Worm (Caenorhabditis elegans) whole organism, L1 larva: ENCODE data around the gene dot-1.2.

Experiments used
- C04F5.9 ChIP-seq: sonication (generic microtip); optimal IDR thresholded peaks from 2 replicates; lab custom pipeline; 2016; ENCODE audit warnings: missing genetic modification characterization, missing compliant biosample characterization
- C34B4.2 ChIP-seq: sonication (generic microtip); optimal IDR thresholded peaks from 2 replicates; lab custom pipeline; 2017; ENCODE audit warnings: mild to moderate bottlenecking, missing genetic modification characterization, missing compliant biosample characterization
- Y116A8C.19 ChIP-seq: sonication (generic microtip); optimal IDR thresholded peaks from 2 replicates; lab custom pipeline; 2016; ENCODE audit warnings: missing compliant biosample characterization, missing genetic modification characterization, borderline replicate concordance
- aly-2 ChIP-seq: fragments of 150-350 bp; optimal IDR thresholded peaks from 2 replicates; lab custom pipeline; 2014; ENCODE audit warnings: missing biosample characterization, missing genetic modification characterization
- ama-1 ChIP-seq: fragments of 150-350 bp; optimal IDR thresholded peaks from 2 replicates; lab custom pipeline; 2014
- ceh-8 ChIP-seq: fragments of 200-800 bp; sonication (Bioruptor generic); optimal IDR thresholded peaks from 2 replicates; lab custom pipeline; 2018; ENCODE audit warnings: mild to moderate bottlenecking, missing genetic modification characterization, moderate library complexity, missing compliant biosample characterization
- ceh-82 ChIP-seq, 3 experiments: fragments of 150-350 bp in 1 of 3; sonication (generic microtip) in 2 of 3; optimal IDR thresholded peaks; 2 replicates each; lab custom pipeline; 2014 to 2017; ENCODE audit warnings: missing biosample characterization in 3 of 3, missing genetic modification characterization in 3 of 3
- ceh-88 ChIP-seq: fragments of 200-800 bp; sonication (Bioruptor generic); IDR thresholded peaks from 2 replicates; pipeline ENCODE4 v1.3.6; 2022; ENCODE audit warnings: missing genetic modification characterization, missing compliant biosample characterization
- ceh-90 ChIP-seq: sonication (generic microtip); optimal IDR thresholded peaks from 2 replicates; lab custom pipeline; 2016; ENCODE audit warnings: missing genetic modification characterization, missing compliant biosample characterization
- ces-1 ChIP-seq: fragments of 150-350 bp; optimal IDR thresholded peaks from 2 replicates; lab custom pipeline; 2014; ENCODE audit warnings: missing biosample characterization, missing genetic modification reagents, missing genetic modification characterization
- dpl-1 ChIP-seq, 3 experiments: fragments of 150-350 bp in 2 of 3; sonication (generic microtip) in 1 of 3; optimal IDR thresholded peaks; 2 replicates each; lab custom pipeline; 2014 to 2017; ENCODE audit warnings: missing biosample characterization in 3 of 3, missing genetic modification characterization in 3 of 3, missing genetic modification reagents in 3 of 3
- elt-2 ChIP-seq: sonication (generic microtip); optimal IDR thresholded peaks from 2 replicates; lab custom pipeline; 2016; ENCODE audit warnings: missing genetic modification characterization, mild to moderate bottlenecking, inconsistent platforms, missing compliant biosample characterization, missing genetic modification reagents
- elt-3 ChIP-seq, 6 experiments: fragments of 150-350 bp in 1 of 6; sonication (generic microtip); optimal IDR thresholded peaks; 2 replicates each; lab custom pipeline; 2017 to 2018; ENCODE audit warnings: missing biosample characterization in 6 of 6, missing genetic modification characterization in 6 of 6, inconsistent platforms in 1 of 6
- fos-1 ChIP-seq: fragments of 150-350 bp; optimal IDR thresholded peaks from 2 replicates; lab custom pipeline; 2014; ENCODE audit warnings: missing biosample characterization, missing genetic modification characterization
- hlh-17 ChIP-seq: fragments of 200-800 bp; sonication (Bioruptor generic); optimal IDR thresholded peaks from 2 replicates; lab custom pipeline; 2018; ENCODE audit warnings: missing genetic modification characterization, mild to moderate bottlenecking, missing compliant biosample characterization, moderate library complexity, borderline replicate concordance
- isw-1 ChIP-seq: fragments of 200-800 bp; sonication (Bioruptor generic); IDR thresholded peaks from 2 replicates; pipeline ENCODE4 v1.3.6; 2022; ENCODE audit warnings: missing genetic modification characterization, missing compliant biosample characterization
- lin-35 ChIP-seq, 2 experiments: fragments of 150-350 bp; optimal IDR thresholded peaks; 2 replicates each; lab custom pipeline; 2014; ENCODE audit warnings: missing biosample characterization in 2 of 2, missing genetic modification characterization in 2 of 2, missing genetic modification reagents in 2 of 2
- mdl-1 ChIP-seq, 2 experiments: fragments of 150-350 bp; optimal IDR thresholded peaks; 2 replicates each; lab custom pipeline; 2014 to 2017; ENCODE audit warnings: missing biosample characterization in 2 of 2, missing genetic modification characterization in 2 of 2, inconsistent platforms in 1 of 2
- nhr-11 ChIP-seq: fragments of 150-350 bp; optimal IDR thresholded peaks from 2 replicates; lab custom pipeline; 2014; ENCODE audit warnings: missing biosample characterization, missing genetic modification characterization
- nhr-12 ChIP-seq: sonication (generic microtip); optimal IDR thresholded peaks from 2 replicates; lab custom pipeline; 2017; ENCODE audit warnings: missing biosample characterization, missing genetic modification characterization
- nhr-20 ChIP-seq: sonication (generic microtip); optimal IDR thresholded peaks from 2 replicates; lab custom pipeline; 2016; ENCODE audit warnings: mild to moderate bottlenecking, missing genetic modification characterization, missing compliant biosample characterization
- nhr-237 ChIP-seq: fragments of 150-350 bp; optimal IDR thresholded peaks from 2 replicates; lab custom pipeline; 2014; ENCODE audit warnings: missing biosample characterization, missing genetic modification characterization
- nhr-28 ChIP-seq: fragments of 150-350 bp; optimal IDR thresholded peaks from 2 replicates; lab custom pipeline; 2014; ENCODE audit warnings: missing biosample characterization, missing genetic modification characterization
- nhr-71 ChIP-seq: sonication (generic microtip); optimal IDR thresholded peaks from 2 replicates; lab custom pipeline; 2016; ENCODE audit warnings: mild to moderate bottlenecking, missing genetic modification characterization, moderate library complexity, missing compliant biosample characterization
- nhr-76 ChIP-seq: sonication (generic microtip); optimal IDR thresholded peaks from 2 replicates; lab custom pipeline; 2017; ENCODE audit warnings: missing biosample characterization, missing genetic modification characterization
- nhr-90 ChIP-seq: sonication (generic microtip); optimal IDR thresholded peaks from 2 replicates; lab custom pipeline; 2016; ENCODE audit warnings: mild to moderate bottlenecking, missing genetic modification characterization, missing compliant biosample characterization; ENCODE audit not compliant: poor library complexity
- pqm-1 ChIP-seq: sonication (generic microtip); optimal IDR thresholded peaks from 3 replicates; lab custom pipeline; 2017; ENCODE audit warnings: missing biosample characterization, missing genetic modification characterization
- sox-4 ChIP-seq: sonication (generic microtip); optimal IDR thresholded peaks from 2 replicates; lab custom pipeline; 2016; ENCODE audit warnings: missing genetic modification characterization, missing compliant biosample characterization
- sptf-1 ChIP-seq: fragments of 150-350 bp; optimal IDR thresholded peaks from 2 replicates; lab custom pipeline; 2014; ENCODE audit warnings: missing biosample characterization, missing genetic modification characterization
- tlp-1 ChIP-seq: fragments of 150-350 bp; optimal IDR thresholded peaks from 2 replicates; lab custom pipeline; 2014; ENCODE audit warnings: missing biosample characterization, missing genetic modification characterization
- unc-98 ChIP-seq: fragments of 200-800 bp; sonication (Bioruptor generic); IDR thresholded peaks from 2 replicates; pipeline ENCODE4 v1.3.6; 2022; ENCODE audit warnings: missing genetic modification characterization, missing compliant biosample characterization
- xbp-1 ChIP-seq: sonication (generic microtip); optimal IDR thresholded peaks from 2 replicates; lab custom pipeline; 2016; ENCODE audit warnings: missing genetic modification characterization, missing compliant biosample characterization
- zag-1 ChIP-seq: fragments of 150-350 bp; optimal IDR thresholded peaks from 2 replicates; lab custom pipeline; 2014; ENCODE audit warnings: missing biosample characterization, missing genetic modification characterization
- zip-4 ChIP-seq: fragments of 200-800 bp; sonication (Bioruptor generic); optimal IDR thresholded peaks from 2 replicates; lab custom pipeline; 2018; ENCODE audit warnings: mild to moderate bottlenecking, missing genetic modification characterization, moderate library complexity, missing compliant biosample characterization
- ztf-4 ChIP-seq: fragments of 150-350 bp; optimal IDR thresholded peaks from 2 replicates; lab custom pipeline; 2014; ENCODE audit warnings: missing biosample characterization, missing genetic modification characterization

Gene dot-1.2

ce11 chrX:11869260-11869659 lies at the start of gene dot-1.2:
Gene dot-1.2, minus strand, starts transcription at chrX:11869360.
- TF ChIP-seq ztf-4 (tag; lab: Kevin White, UChicago): no peak

DNA sequence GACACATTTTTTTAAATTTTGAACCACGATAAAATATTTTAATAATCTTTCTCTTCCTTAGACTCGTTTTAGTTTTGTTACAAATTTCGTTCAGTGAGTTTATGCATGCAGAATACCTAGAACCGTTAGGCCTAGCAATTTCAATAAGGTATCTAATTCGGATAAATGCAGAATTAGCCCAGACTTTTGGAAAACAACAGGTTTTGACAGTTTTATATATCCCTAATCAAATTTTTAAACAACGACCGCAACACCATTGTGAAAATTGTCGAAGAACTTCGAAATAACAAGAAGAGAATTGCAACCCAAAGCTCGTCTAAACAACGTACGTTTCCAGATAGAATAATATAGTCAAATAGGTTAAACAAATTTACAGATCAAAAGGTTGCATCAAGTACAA lies 48.8 kb upstream of the dot-1.2 start, which contains the start of gene Y62H9A.16:
Gene Y62H9A.16, plus strand, starts transcription at position 301 of the 400 bp plus-strand sequence.
- TF ChIP-seq nhr-28 (tag; lab: Kevin White, UChicago) (no peak), dpl-1 (GFP tag; optimal IDR thresholded peaks at IDR 0.05; lab: Kevin White, UChicago) (no peak), ceh-88 (GFP tag; lab: Robert Waterston, UW) (no peak)

DNA sequence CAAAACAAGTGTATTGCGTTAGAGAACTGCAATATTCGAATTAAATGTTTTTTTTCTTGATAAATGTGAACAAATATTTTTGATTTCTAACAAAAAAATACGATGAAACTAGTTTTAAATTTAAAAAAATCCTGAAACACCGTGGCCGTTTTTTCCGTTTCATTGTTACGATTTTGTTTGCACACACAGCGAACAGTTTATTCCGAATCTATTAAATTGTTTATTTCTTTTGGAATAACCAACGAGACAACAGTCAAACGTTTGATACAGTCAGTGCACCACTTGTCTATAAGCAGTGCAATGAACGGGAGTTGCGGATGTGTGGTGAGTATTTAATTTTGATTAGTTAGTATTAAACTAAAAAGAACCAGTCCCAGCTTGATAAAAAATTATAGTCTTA lies 47.5 kb upstream of the dot-1.2 start, which contains the start of gene Y62H9A.13:
Gene Y62H9A.13, plus strand, starts transcription at position 301 of the 400 bp plus-strand sequence.
- TF ChIP-seq nhr-12 (tag; lab: Kevin White, UChicago) (no peak), nhr-76 (tag; lab: Kevin White, UChicago) (no peak), C34B4.2 (tag; lab: Kevin White, UChicago) (no peak), isw-1 (GFP tag; lab: Robert Waterston, UW) (no peak), unc-98 (GFP tag; lab: Robert Waterston, UW) (no peak), tlp-1 (tag; lab: Kevin White, UChicago) (no peak), ceh-90 (no peak), aly-2 (tag; lab: Kevin White, UChicago) (no peak), nhr-28 (tag; lab: Kevin White, UChicago) (no peak), pqm-1 (tag; lab: Kevin White, UChicago) (no peak), sox-4 (tag; lab: Kevin White, UChicago) (no peak), hlh-17 (GFP tag; lab: Kevin White, UChicago) (no peak), Y116A8C.19 (tag; lab: Kevin White, UChicago) (no peak), ceh-82 (tag; optimal IDR thresholded peaks at IDR 0.05; lab: Kevin White, UChicago) (no peak), ces-1 (GFP tag; lab: Kevin White, UChicago) (no peak), nhr-71 (tag; lab: Kevin White, UChicago) (no peak)

- TF ChIP-seq unc-98 (GFP tag; lab: Robert Waterston, UW) (no peak), nhr-237 (tag; lab: Kevin White, UChicago) (no peak), nhr-28 (tag; lab: Kevin White, UChicago) (no peak), ceh-90 (no peak), sptf-1 (tag; lab: Kevin White, UChicago) (no peak), nhr-11 (tag; lab: Kevin White, UChicago) (no peak), fos-1 (tag; lab: Kevin White, UChicago) (no peak), ceh-8 (GFP tag; lab: Kevin White, UChicago) (no peak), mdl-1 (tag; optimal IDR thresholded peaks at IDR 0.05; lab: Kevin White, UChicago) (no peak), lin-35 (GFP tag; optimal IDR thresholded peaks at IDR 0.05; lab: Kevin White, UChicago) (no peak), C34B4.2 (tag; lab: Kevin White, UChicago) (no peak)
Measured at ce11 chrX:11913824-11914223, 44.7 kb upstream of the dot-1.2 start, which contains the start of gene Y62H9A.12. Gene Y62H9A.12, plus strand, starts transcription at chrX:11914124.

DNA sequence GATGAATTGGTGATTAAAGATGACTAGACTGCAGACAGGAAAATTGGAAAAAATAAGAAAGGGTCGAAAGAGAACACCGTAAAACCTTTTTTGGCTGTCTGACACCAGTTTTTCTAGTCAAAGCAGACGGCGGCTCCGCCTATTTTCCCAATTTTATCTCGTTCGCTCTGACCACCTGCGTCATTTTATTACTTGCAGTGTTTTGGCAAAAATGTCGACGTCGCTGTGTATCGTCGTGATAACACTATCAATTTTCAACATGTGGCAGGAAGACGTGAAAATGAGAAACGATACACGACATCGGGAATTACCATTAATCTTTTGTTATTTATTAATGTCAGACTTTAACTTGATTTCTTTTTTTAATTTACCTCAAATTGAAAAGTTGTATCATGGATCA lies 40.9 kb upstream of the dot-1.2 start, which contains the start of gene Y62H9A.15:
Gene Y62H9A.15, minus strand, starts transcription at position 100 of the 400 bp plus-strand sequence.
- TF ChIP-seq nhr-90 (tag; lab: Kevin White, UChicago) (no peak), C04F5.9 (tag; lab: Kevin White, UChicago) (no peak), ces-1 (GFP tag; lab: Kevin White, UChicago) (no peak), ama-1 (no peak), elt-2 (tag; lab: Kevin White, UChicago) (peak; percentile 13), xbp-1 (no peak), lin-35 (GFP tag; optimal IDR thresholded peaks at IDR 0.05; lab: Kevin White, UChicago) (peak in 1 of 2 experiments; percentile 9), zip-4 (GFP tag; lab: Kevin White, UChicago) (no peak), zag-1 (no peak), nhr-20 (tag; lab: Kevin White, UChicago) (peak; percentile 1), elt-3 (tag; optimal IDR thresholded peaks at IDR 0.05; lab: Kevin White, UChicago) (peak in 1 of 6 experiments; percentile 5)
